Fruit fly (Drosophila melanogaster) whole organism, wandering third instar larva: ENCODE measurements around the gene CG4080.

Experiments
- Abd-B ChIP-seq: fragments of >200 bp; optimal IDR thresholded peaks from 2 replicates; lab custom pipeline; 2017; ENCODE audit warnings: missing biosample characterization, missing genetic modification characterization
- CG32264 ChIP-seq: fragments of 200-800 bp; sonication (Bioruptor generic); optimal IDR thresholded peaks from 2 replicates; lab custom pipeline; 2016; ENCODE audit warnings: missing biosample characterization, missing genetic modification characterization
- CG9705 ChIP-seq: fragments of 200-800 bp; sonication (Bioruptor generic); optimal IDR thresholded peaks from 2 replicates; lab custom pipeline; 2018; ENCODE audit warnings: missing biosample characterization, mild to moderate bottlenecking, missing genetic modification characterization
- CrebA ChIP-seq: fragments of 200-800 bp; sonication (Bioruptor generic); optimal IDR thresholded peaks from 2 replicates; lab custom pipeline; 2016; ENCODE audit warnings: missing biosample characterization, mild to moderate bottlenecking, missing genetic modification characterization, borderline replicate concordance
- Dfd ChIP-seq: fragments of >200 bp; optimal IDR thresholded peaks from 2 replicates; lab custom pipeline; 2017; ENCODE audit warnings: missing biosample characterization, missing genetic modification characterization
- Dif ChIP-seq: fragments of 200-275, 200-300 bp; sonication (Bioruptor generic); optimal IDR thresholded peaks from 2 replicates; lab custom pipeline; 2018; ENCODE audit warnings: missing biosample characterization, missing genetic modification characterization; ENCODE audit not compliant: partially characterized antibody
- GATAd ChIP-seq: sonication (Bioruptor generic); optimal IDR thresholded peaks from 2 replicates; lab custom pipeline; 2016; ENCODE audit warnings: missing biosample characterization, missing genetic modification characterization
- HLH106 ChIP-seq: fragments of 200-800 bp; optimal IDR thresholded peaks from 3 replicates; lab custom pipeline; 2019; ENCODE audit warnings: missing biosample characterization, mild to moderate bottlenecking, missing genetic modification characterization, moderate library complexity
- Hnf4 ChIP-seq: fragments of 200-800 bp; sonication (Bioruptor generic); optimal IDR thresholded peaks from 2 replicates; lab custom pipeline; 2016; ENCODE audit warnings: missing biosample characterization, mild to moderate bottlenecking, missing genetic modification characterization
- Hr78 ChIP-seq: fragments of >200 bp; optimal IDR thresholded peaks from 2 replicates; lab custom pipeline; 2017; ENCODE audit warnings: missing biosample characterization, missing genetic modification characterization
- Hr83 ChIP-seq: fragments of 200-300 bp; sonication (Bioruptor generic); optimal IDR thresholded peaks from 2 replicates; lab custom pipeline; 2016; ENCODE audit warnings: missing biosample characterization, mild to moderate bottlenecking, missing genetic modification characterization, moderate library complexity; ENCODE audit not compliant: poor library complexity, severe bottlenecking
- Jra ChIP-seq: sonication (Bioruptor generic); optimal IDR thresholded peaks from 2 replicates; lab custom pipeline; 2016; ENCODE audit warnings: missing biosample characterization, missing genetic modification characterization
- Mio ChIP-seq: sonication (Bioruptor generic); optimal IDR thresholded peaks from 2 replicates; lab custom pipeline; 2016; ENCODE audit warnings: missing biosample characterization, missing genetic modification characterization
- Myc ChIP-seq: fragments of >200 bp; optimal IDR thresholded peaks from 2 replicates; lab custom pipeline; 2017
- N ChIP-seq: fragments of >200 bp; optimal IDR thresholded peaks from 2 replicates; lab custom pipeline; 2018; ENCODE audit warnings: missing biosample characterization, missing external identifiers, missing genetic modification characterization
- OdsH ChIP-seq: fragments of 200-800 bp; sonication (Bioruptor generic); optimal IDR thresholded peaks from 2 replicates; lab custom pipeline; 2016; ENCODE audit warnings: missing biosample characterization, mild to moderate bottlenecking, missing genetic modification characterization
- Rel ChIP-seq, 2 experiments: fragments of 200-800 bp; sonication (Bioruptor generic) in 1 of 2; optimal IDR thresholded peaks; 2 replicates in 1 of 2; 3 replicates in 1 of 2; lab custom pipeline; 2016 to 2019; ENCODE audit warnings: mild to moderate bottlenecking in 2 of 2, missing biosample characterization in 2 of 2, missing genetic modification characterization in 2 of 2, moderate library complexity in 1 of 2
- Sp1 ChIP-seq: fragments of 200-800 bp; sonication (Bioruptor generic); optimal IDR thresholded peaks from 3 replicates; lab custom pipeline; 2019; ENCODE audit warnings: missing biosample characterization, mild to moderate bottlenecking, missing genetic modification characterization, moderate library complexity
- Vsx2 ChIP-seq: fragments of 200-300, 225-300 bp; sonication (Bioruptor generic); optimal IDR thresholded peaks from 2 replicates; lab custom pipeline; 2018; ENCODE audit warnings: missing biosample characterization, missing genetic modification characterization; ENCODE audit not compliant: partially characterized antibody
- br ChIP-seq: fragments of 200-800 bp; sonication (Bioruptor generic); optimal IDR thresholded peaks from 2 replicates; lab custom pipeline; 2016; ENCODE audit warnings: missing biosample characterization, missing genetic modification characterization
- brk ChIP-seq: fragments of 200-800 bp; sonication (Bioruptor generic); optimal IDR thresholded peaks from 2 replicates; lab custom pipeline; 2016; ENCODE audit warnings: missing biosample characterization, mild to moderate bottlenecking, missing genetic modification characterization
- dl ChIP-seq, 2 experiments: fragments of 175-275, 200-275 bp in 1 of 2; fragments of 200-275 bp in 1 of 2; sonication (Bioruptor generic); optimal IDR thresholded peaks; lab custom pipeline; 2018; ENCODE audit warnings: mild to moderate bottlenecking in 2 of 2, missing biosample characterization in 2 of 2, missing genetic modification characterization in 2 of 2, moderate library complexity in 2 of 2; ENCODE audit not compliant: partially characterized antibody in 2 of 2, insufficient read depth in 1 of 2
- dmrt93B ChIP-seq: fragments of 200-800 bp; sonication (Bioruptor generic); optimal IDR thresholded peaks from 2 replicates; lab custom pipeline; 2018; ENCODE audit warnings: missing biosample characterization, mild to moderate bottlenecking, missing genetic modification characterization
- dsf ChIP-seq: sonication (Bioruptor generic); optimal IDR thresholded peaks from 2 replicates; lab custom pipeline; 2016; ENCODE audit warnings: missing biosample characterization, missing genetic modification characterization, borderline replicate concordance
- ey ChIP-seq: fragments of 200-800 bp; sonication (Bioruptor generic); optimal IDR thresholded peaks from 2 replicates; lab custom pipeline; 2016; ENCODE audit warnings: missing biosample characterization, missing genetic modification characterization
- foxo ChIP-seq, 2 experiments: fragments of 200-800 bp; sonication (Bioruptor generic); optimal IDR thresholded peaks; 2 replicates in 1 of 2; 3 replicates in 1 of 2; lab custom pipeline; 2016 to 2017; ENCODE audit warnings: missing biosample characterization in 2 of 2, missing genetic modification characterization in 2 of 2
- fru ChIP-seq: fragments of 200-800 bp; sonication (Bioruptor generic); optimal IDR thresholded peaks from 3 replicates; lab custom pipeline; 2016; ENCODE audit warnings: missing biosample characterization, mild to moderate bottlenecking, missing genetic modification characterization
- h ChIP-seq: fragments of 200-800 bp; sonication (Bioruptor generic); optimal IDR thresholded peaks from 3 replicates; lab custom pipeline; 2016; ENCODE audit warnings: missing biosample characterization, mild to moderate bottlenecking, missing genetic modification characterization
- jim ChIP-seq: fragments of 175-275, 200-325 bp; sonication (Bioruptor generic); optimal IDR thresholded peaks from 2 replicates; lab custom pipeline; 2016; ENCODE audit warnings: missing biosample characterization, mild to moderate bottlenecking, missing genetic modification characterization
- lola ChIP-seq: fragments of >200 bp; optimal IDR thresholded peaks from 2 replicates; lab custom pipeline; 2017; ENCODE audit warnings: missing biosample characterization, missing genetic modification characterization
- psq ChIP-seq: fragments of 200-800 bp; sonication (Bioruptor generic); optimal IDR thresholded peaks from 3 replicates; lab custom pipeline; 2017; ENCODE audit warnings: missing biosample characterization, mild to moderate bottlenecking, missing genetic modification characterization, moderate library complexity
- rgr ChIP-seq: fragments of 200-800 bp; sonication (Bioruptor generic); optimal IDR thresholded peaks from 3 replicates; lab custom pipeline; 2016; ENCODE audit warnings: missing biosample characterization, mild to moderate bottlenecking, missing genetic modification characterization
- sage ChIP-seq: fragments of 200-800 bp; sonication (Bioruptor generic); optimal IDR thresholded peaks from 2 replicates; lab custom pipeline; 2016; ENCODE audit warnings: missing biosample characterization, mild to moderate bottlenecking, missing genetic modification characterization
- sv ChIP-seq: fragments of 200-800 bp; sonication (Bioruptor generic); optimal IDR thresholded peaks from 3 replicates; lab custom pipeline; 2016; ENCODE audit warnings: missing biosample characterization, missing genetic modification characterization
- tai ChIP-seq: sonication (Bioruptor generic); optimal IDR thresholded peaks from 2 replicates; lab custom pipeline; 2016; ENCODE audit warnings: missing biosample characterization, missing genetic modification characterization
- usp ChIP-seq: fragments of >200 bp; optimal IDR thresholded peaks from 2 replicates; lab custom pipeline; 2017; ENCODE audit warnings: missing biosample characterization, missing genetic modification characterization
- woc ChIP-seq: sonication (Bioruptor generic); optimal IDR thresholded peaks from 2 replicates; lab custom pipeline; 2016; ENCODE audit warnings: missing biosample characterization, mild to moderate bottlenecking, missing genetic modification characterization

CG4080 gene

dm6 chr3L:9356138-9356753 is 42.8 kb downstream of the CG4080 start:
- TF ChIP-seq Rel (GFP tag; optimal IDR thresholded peaks at IDR 0.05; lab: Kevin White, UChicago), result no peak
- TF ChIP-seq Rel (tag; optimal IDR thresholded peaks at IDR 0.05; lab: Kevin White, UChicago), result no peak
- no peak for TF ChIP-seq dsf (GFP tag; lab: Kevin White, UChicago)
- no peak for TF ChIP-seq br (GFP tag; lab: Kevin White, UChicago)
- TF ChIP-seq CG32264 (GFP tag; lab: Kevin White, UChicago), result no peak
- TF ChIP-seq usp (GFP tag; lab: Kevin White, UChicago), result no peak
- no peak for TF ChIP-seq Sp1 (GFP tag; lab: Kevin White, UChicago)
- TF ChIP-seq brk (GFP tag; lab: Kevin White, UChicago), result no peak
- TF ChIP-seq rgr (GFP tag; lab: Kevin White, UChicago), result no peak
- TF ChIP-seq Hr83 (GFP tag; lab: Kevin White, UChicago), result no peak
- TF ChIP-seq GATAd, result no peak
- TF ChIP-seq jim (GFP tag; lab: Kevin White, UChicago), result no peak
- no peak for TF ChIP-seq sage (GFP tag; lab: Kevin White, UChicago)
- no peak for TF ChIP-seq dl (GFP tag; optimal IDR thresholded peaks at IDR 0.05; lab: Kevin White, UChicago; ENCODE audit: insufficient read depth in 1 of 2, partially characterized antibody in 2 of 2)
- no peak for TF ChIP-seq fru (GFP tag; lab: Kevin White, UChicago)
- no peak for TF ChIP-seq HLH106 (tag; lab: Kevin White, UChicago)
- TF ChIP-seq woc (GFP tag; lab: Kevin White, UChicago), result no peak

dm6 chr3L:9355555-9355954 is 43.5 kb downstream of the CG4080 start:
- no peak for TF ChIP-seq rgr (GFP tag; lab: Kevin White, UChicago)
- TF ChIP-seq brk (GFP tag; lab: Kevin White, UChicago), result no peak
- TF ChIP-seq dmrt93B (GFP tag; lab: Kevin White, UChicago), result no peak
- no peak for TF ChIP-seq Dif (GFP tag; lab: Kevin White, UChicago)
- no peak for TF ChIP-seq HLH106 (tag; lab: Kevin White, UChicago)
- no peak for TF ChIP-seq tai (GFP tag; lab: Kevin White, UChicago)

dm6 chr3L:9353733-9354132 is 45.3 kb downstream of the CG4080 start, which contains the start of gene CG32040:
Gene CG32040 (plus strand): TSS chr3L:9354033.
- TF ChIP-seq Vsx2, result no peak
- no peak for TF ChIP-seq foxo (GFP tag; optimal IDR thresholded peaks at IDR 0.05; lab: Kevin White, UChicago)
- TF ChIP-seq Dif (GFP tag; lab: Kevin White, UChicago), result no peak
- TF ChIP-seq rgr (GFP tag; lab: Kevin White, UChicago), result no peak
- no peak for TF ChIP-seq Jra
- no peak for TF ChIP-seq Mio (GFP tag; lab: Kevin White, UChicago)
- no peak for TF ChIP-seq N (GFP tag; lab: Kevin White, UChicago)

- peak; percentile 52 for TF ChIP-seq h (GFP tag; lab: Kevin White, UChicago)
- no peak for TF ChIP-seq Rel (GFP tag; optimal IDR thresholded peaks at IDR 0.05; lab: Kevin White, UChicago)
- TF ChIP-seq Rel (tag; optimal IDR thresholded peaks at IDR 0.05; lab: Kevin White, UChicago), result peak; percentile 100
- peak; percentile 41 for TF ChIP-seq OdsH (GFP tag; lab: Kevin White, UChicago)
- TF ChIP-seq N (GFP tag; lab: Kevin White, UChicago), result no peak
- TF ChIP-seq lola (GFP tag; lab: Kevin White, UChicago), result no peak
- TF ChIP-seq brk (GFP tag; lab: Kevin White, UChicago), result peak; percentile 57
- TF ChIP-seq Myc (lab: Kevin White, UChicago), result no peak
- TF ChIP-seq rgr (GFP tag; lab: Kevin White, UChicago), result no peak
- TF ChIP-seq woc (GFP tag; lab: Kevin White, UChicago), result no peak
- peak; percentile 44 for TF ChIP-seq Jra
- peak; percentile 17 for TF ChIP-seq sv (GFP tag; lab: Kevin White, UChicago)
- TF ChIP-seq HLH106 (tag; lab: Kevin White, UChicago), result no peak
- TF ChIP-seq CG9705 (GFP tag; lab: Kevin White, UChicago), result no peak
- TF ChIP-seq CrebA (GFP tag; lab: Kevin White, UChicago), result peak; percentile 78
- TF ChIP-seq Hnf4, result peak; percentile 19
- TF ChIP-seq Sp1 (GFP tag; lab: Kevin White, UChicago), result peak; percentile 36
- TF ChIP-seq usp (GFP tag; lab: Kevin White, UChicago), result no peak
- TF ChIP-seq Hr83 (GFP tag; lab: Kevin White, UChicago), result peak; percentile 36
- TF ChIP-seq CG32264 (GFP tag; lab: Kevin White, UChicago), result no peak
- no peak for TF ChIP-seq dmrt93B (GFP tag; lab: Kevin White, UChicago)
- no peak for TF ChIP-seq dsf (GFP tag; lab: Kevin White, UChicago)
- TF ChIP-seq foxo (GFP tag; optimal IDR thresholded peaks at IDR 0.05; lab: Kevin White, UChicago), result peak in 1 of 2 experiments; percentile 7
- no peak for TF ChIP-seq Abd-B (GFP tag; lab: Kevin White, UChicago)
- no peak for TF ChIP-seq GATAd
- TF ChIP-seq Vsx2, result no peak
- no peak for TF ChIP-seq jim (GFP tag; lab: Kevin White, UChicago)
- no peak for TF ChIP-seq ey (GFP tag; lab: Kevin White, UChicago)
- no peak for TF ChIP-seq Dfd (GFP tag; lab: Kevin White, UChicago)
- no peak for TF ChIP-seq Hr78
- no peak for TF ChIP-seq dl (GFP tag; optimal IDR thresholded peaks at IDR 0.05; lab: Kevin White, UChicago; ENCODE audit: insufficient read depth in 1 of 2, partially characterized antibody in 2 of 2)
- TF ChIP-seq Dif (GFP tag; lab: Kevin White, UChicago), result no peak
- peak; percentile 13 for TF ChIP-seq sage (GFP tag; lab: Kevin White, UChicago)
- no peak for TF ChIP-seq tai (GFP tag; lab: Kevin White, UChicago)
- TF ChIP-seq br (GFP tag; lab: Kevin White, UChicago), result peak; percentile 19
- no peak for TF ChIP-seq fru (GFP tag; lab: Kevin White, UChicago)
- TF ChIP-seq psq (GFP tag; lab: Kevin White, UChicago), result no peak
Measured at dm6 chr3L:9349314-9349733, 49.7 kb downstream of the CG4080 start, which contains the start of gene PGRP-LF. Gene PGRP-LF (plus strand): TSS chr3L:9349609.
